Fruit fly (Drosophila melanogaster): ENCODE measurements around the gene promL.

dm6 chr3L:3125649-3126130, 1.8 kb downstream of the promL start:
- TF ChIP-seq fkh (GFP tag; optimal IDR thresholded peaks at IDR 0.05) (peak; percentile 34), CG11762 (GFP tag; optimal IDR thresholded peaks at IDR 0.05; ENCODE audit: insufficient read depth) (no peak), CG4318 (GFP tag; optimal IDR thresholded peaks at IDR 0.05) (peak; percentile 9), CG3919 (GFP tag; optimal IDR thresholded peaks at IDR 0.05) (no peak), ss (GFP tag; optimal IDR thresholded peaks at IDR 0.05) (peak; percentile 16 to 35), CG16779 (tag; optimal IDR thresholded peaks at IDR 0.05) (no peak)
